Fruit fly (Drosophila melanogaster) whole organism, wandering third instar larva: ENCODE results near the gene CG9672.

ENCODE experiments used
- Abd-B ChIP-seq: fragments of >200 bp; optimal IDR thresholded peaks from 2 replicates; lab custom pipeline; 2017; ENCODE audit warnings: missing biosample characterization, missing genetic modification characterization
- CG32264 ChIP-seq: fragments of 200-800 bp; sonication (Bioruptor generic); optimal IDR thresholded peaks from 2 replicates; lab custom pipeline; 2016; ENCODE audit warnings: missing biosample characterization, missing genetic modification characterization
- Dif ChIP-seq: fragments of 200-275, 200-300 bp; sonication (Bioruptor generic); optimal IDR thresholded peaks from 2 replicates; lab custom pipeline; 2018; ENCODE audit warnings: missing biosample characterization, missing genetic modification characterization; ENCODE audit not compliant: partially characterized antibody
- GATAd ChIP-seq: sonication (Bioruptor generic); optimal IDR thresholded peaks from 2 replicates; lab custom pipeline; 2016; ENCODE audit warnings: missing biosample characterization, missing genetic modification characterization
- HLH106 ChIP-seq: fragments of 200-800 bp; optimal IDR thresholded peaks from 3 replicates; lab custom pipeline; 2019; ENCODE audit warnings: missing biosample characterization, mild to moderate bottlenecking, missing genetic modification characterization, moderate library complexity
- Hnf4 ChIP-seq: fragments of 200-800 bp; sonication (Bioruptor generic); optimal IDR thresholded peaks from 2 replicates; lab custom pipeline; 2016; ENCODE audit warnings: missing biosample characterization, mild to moderate bottlenecking, missing genetic modification characterization
- Hr78 ChIP-seq: fragments of >200 bp; optimal IDR thresholded peaks from 2 replicates; lab custom pipeline; 2017; ENCODE audit warnings: missing biosample characterization, missing genetic modification characterization
- Hr83 ChIP-seq: fragments of 200-300 bp; sonication (Bioruptor generic); optimal IDR thresholded peaks from 2 replicates; lab custom pipeline; 2016; ENCODE audit warnings: missing biosample characterization, mild to moderate bottlenecking, missing genetic modification characterization, moderate library complexity; ENCODE audit not compliant: poor library complexity, severe bottlenecking
- Myc ChIP-seq: fragments of >200 bp; optimal IDR thresholded peaks from 2 replicates; lab custom pipeline; 2017
- N ChIP-seq: fragments of >200 bp; optimal IDR thresholded peaks from 2 replicates; lab custom pipeline; 2018; ENCODE audit warnings: missing biosample characterization, missing external identifiers, missing genetic modification characterization
- OdsH ChIP-seq: fragments of 200-800 bp; sonication (Bioruptor generic); optimal IDR thresholded peaks from 2 replicates; lab custom pipeline; 2016; ENCODE audit warnings: missing biosample characterization, mild to moderate bottlenecking, missing genetic modification characterization
- Rel ChIP-seq, 2 experiments: fragments of 200-800 bp; sonication (Bioruptor generic) in 1 of 2; optimal IDR thresholded peaks; 2 replicates in 1 of 2; 3 replicates in 1 of 2; lab custom pipeline; 2016 to 2019; ENCODE audit warnings: mild to moderate bottlenecking in 2 of 2, missing biosample characterization in 2 of 2, missing genetic modification characterization in 2 of 2, moderate library complexity in 1 of 2
- Sp1 ChIP-seq: fragments of 200-800 bp; sonication (Bioruptor generic); optimal IDR thresholded peaks from 3 replicates; lab custom pipeline; 2019; ENCODE audit warnings: missing biosample characterization, mild to moderate bottlenecking, missing genetic modification characterization, moderate library complexity
- Vsx2 ChIP-seq: fragments of 200-300, 225-300 bp; sonication (Bioruptor generic); optimal IDR thresholded peaks from 2 replicates; lab custom pipeline; 2018; ENCODE audit warnings: missing biosample characterization, missing genetic modification characterization; ENCODE audit not compliant: partially characterized antibody
- br ChIP-seq: fragments of 200-800 bp; sonication (Bioruptor generic); optimal IDR thresholded peaks from 2 replicates; lab custom pipeline; 2016; ENCODE audit warnings: missing biosample characterization, missing genetic modification characterization
- brk ChIP-seq: fragments of 200-800 bp; sonication (Bioruptor generic); optimal IDR thresholded peaks from 2 replicates; lab custom pipeline; 2016; ENCODE audit warnings: missing biosample characterization, mild to moderate bottlenecking, missing genetic modification characterization
- dl ChIP-seq, 2 experiments: fragments of 175-275, 200-275 bp in 1 of 2; fragments of 200-275 bp in 1 of 2; sonication (Bioruptor generic); optimal IDR thresholded peaks; lab custom pipeline; 2018; ENCODE audit warnings: mild to moderate bottlenecking in 2 of 2, missing biosample characterization in 2 of 2, missing genetic modification characterization in 2 of 2, moderate library complexity in 2 of 2; ENCODE audit not compliant: partially characterized antibody in 2 of 2, insufficient read depth in 1 of 2
- dmrt93B ChIP-seq: fragments of 200-800 bp; sonication (Bioruptor generic); optimal IDR thresholded peaks from 2 replicates; lab custom pipeline; 2018; ENCODE audit warnings: missing biosample characterization, mild to moderate bottlenecking, missing genetic modification characterization
- dsf ChIP-seq: sonication (Bioruptor generic); optimal IDR thresholded peaks from 2 replicates; lab custom pipeline; 2016; ENCODE audit warnings: missing biosample characterization, missing genetic modification characterization, borderline replicate concordance
- ey ChIP-seq: fragments of 200-800 bp; sonication (Bioruptor generic); optimal IDR thresholded peaks from 2 replicates; lab custom pipeline; 2016; ENCODE audit warnings: missing biosample characterization, missing genetic modification characterization
- foxo ChIP-seq, 2 experiments: fragments of 200-800 bp; sonication (Bioruptor generic); optimal IDR thresholded peaks; 2 replicates in 1 of 2; 3 replicates in 1 of 2; lab custom pipeline; 2016 to 2017; ENCODE audit warnings: missing biosample characterization in 2 of 2, missing genetic modification characterization in 2 of 2
- fru ChIP-seq: fragments of 200-800 bp; sonication (Bioruptor generic); optimal IDR thresholded peaks from 3 replicates; lab custom pipeline; 2016; ENCODE audit warnings: missing biosample characterization, mild to moderate bottlenecking, missing genetic modification characterization
- h ChIP-seq: fragments of 200-800 bp; sonication (Bioruptor generic); optimal IDR thresholded peaks from 3 replicates; lab custom pipeline; 2016; ENCODE audit warnings: missing biosample characterization, mild to moderate bottlenecking, missing genetic modification characterization
- jim ChIP-seq: fragments of 175-275, 200-325 bp; sonication (Bioruptor generic); optimal IDR thresholded peaks from 2 replicates; lab custom pipeline; 2016; ENCODE audit warnings: missing biosample characterization, mild to moderate bottlenecking, missing genetic modification characterization
- pan ChIP-seq: fragments of >200 bp; optimal IDR thresholded peaks from 2 replicates; lab custom pipeline; 2017
- psq ChIP-seq: fragments of 200-800 bp; sonication (Bioruptor generic); optimal IDR thresholded peaks from 3 replicates; lab custom pipeline; 2017; ENCODE audit warnings: missing biosample characterization, mild to moderate bottlenecking, missing genetic modification characterization, moderate library complexity
- rgr ChIP-seq: fragments of 200-800 bp; sonication (Bioruptor generic); optimal IDR thresholded peaks from 3 replicates; lab custom pipeline; 2016; ENCODE audit warnings: missing biosample characterization, mild to moderate bottlenecking, missing genetic modification characterization
- sage ChIP-seq: fragments of 200-800 bp; sonication (Bioruptor generic); optimal IDR thresholded peaks from 2 replicates; lab custom pipeline; 2016; ENCODE audit warnings: missing biosample characterization, mild to moderate bottlenecking, missing genetic modification characterization
- sv ChIP-seq: fragments of 200-800 bp; sonication (Bioruptor generic); optimal IDR thresholded peaks from 3 replicates; lab custom pipeline; 2016; ENCODE audit warnings: missing biosample characterization, missing genetic modification characterization
- tai ChIP-seq: sonication (Bioruptor generic); optimal IDR thresholded peaks from 2 replicates; lab custom pipeline; 2016; ENCODE audit warnings: missing biosample characterization, missing genetic modification characterization
- woc ChIP-seq: sonication (Bioruptor generic); optimal IDR thresholded peaks from 2 replicates; lab custom pipeline; 2016; ENCODE audit warnings: missing biosample characterization, mild to moderate bottlenecking, missing genetic modification characterization

The CG9672 gene

dm6 chrX:16747467-16747866 lies 40.8 kb upstream of the CG9672 start:
- no peak for TF ChIP-seq Hr78 (GFP tag; lab: Kevin White, UChicago)
- no peak for TF ChIP-seq ey (GFP tag; lab: Kevin White, UChicago)
- no peak for TF ChIP-seq Rel (GFP tag; optimal IDR thresholded peaks at IDR 0.05; lab: Kevin White, UChicago)
- no peak for TF ChIP-seq Rel (tag; optimal IDR thresholded peaks at IDR 0.05; lab: Kevin White, UChicago)
- TF ChIP-seq Sp1 (GFP tag; lab: Kevin White, UChicago), result no peak
- no peak for TF ChIP-seq psq (GFP tag; lab: Kevin White, UChicago)
- no peak for TF ChIP-seq brk
- no peak for TF ChIP-seq Abd-B
- TF ChIP-seq Vsx2 (GFP tag; lab: Kevin White, UChicago), result no peak

DNA sequence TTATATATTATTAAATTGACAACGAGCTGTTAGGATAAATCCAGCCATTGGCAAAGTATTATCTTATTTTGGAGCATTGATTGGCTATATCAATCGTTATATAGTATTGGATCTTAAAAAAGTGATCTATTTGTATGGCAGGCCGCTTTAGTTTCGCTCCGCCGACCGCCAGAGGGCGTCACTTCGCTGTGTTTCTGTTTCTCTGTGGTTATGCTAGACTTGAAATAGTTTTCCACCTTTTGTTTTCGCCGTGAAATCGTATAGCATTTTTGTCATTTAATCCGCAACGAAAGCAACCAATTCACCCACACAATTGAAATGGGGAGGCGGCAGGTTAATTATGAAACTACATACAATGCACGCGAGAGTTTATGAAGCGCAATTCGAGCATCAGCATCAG lies 40.1 kb upstream of the CG9672 start:
- no peak for TF ChIP-seq Vsx2 (GFP tag; lab: Kevin White, UChicago)
- no peak for TF ChIP-seq jim
- no peak for TF ChIP-seq Rel (GFP tag; optimal IDR thresholded peaks at IDR 0.05; lab: Kevin White, UChicago)
- no peak for TF ChIP-seq Rel (tag; optimal IDR thresholded peaks at IDR 0.05; lab: Kevin White, UChicago)
- TF ChIP-seq tai (GFP tag; lab: Kevin White, UChicago), result no peak
- no peak for TF ChIP-seq dsf (GFP tag; lab: Kevin White, UChicago)
- no peak for TF ChIP-seq Hnf4 (GFP tag; lab: Kevin White, UChicago)

- no peak for TF ChIP-seq psq (GFP tag; lab: Kevin White, UChicago)
- no peak for TF ChIP-seq Sp1 (GFP tag; lab: Kevin White, UChicago)
- no peak for TF ChIP-seq Dif (GFP tag; lab: Kevin White, UChicago)
- TF ChIP-seq Myc (lab: Kevin White, UChicago), result no peak
- TF ChIP-seq woc, result no peak
- TF ChIP-seq OdsH (GFP tag; lab: Kevin White, UChicago), result no peak
- TF ChIP-seq HLH106 (tag; lab: Kevin White, UChicago), result no peak
- TF ChIP-seq pan (lab: Kevin White, UChicago), result no peak
- TF ChIP-seq br (GFP tag; lab: Kevin White, UChicago), result no peak
- no peak for TF ChIP-seq Rel (GFP tag; optimal IDR thresholded peaks at IDR 0.05; lab: Kevin White, UChicago)
- no peak for TF ChIP-seq Rel (tag; optimal IDR thresholded peaks at IDR 0.05; lab: Kevin White, UChicago)
- no peak for TF ChIP-seq jim
- TF ChIP-seq Hr83 (GFP tag; lab: Kevin White, UChicago), result no peak
- TF ChIP-seq dl (GFP tag; optimal IDR thresholded peaks at IDR 0.05; lab: Kevin White, UChicago; ENCODE audit: insufficient read depth in 1 of 2, partially characterized antibody in 2 of 2), result no peak
- TF ChIP-seq Vsx2 (GFP tag; lab: Kevin White, UChicago), result no peak
- no peak for TF ChIP-seq sage (GFP tag; lab: Kevin White, UChicago)
- no peak for TF ChIP-seq sv (GFP tag; lab: Kevin White, UChicago)
- no peak for TF ChIP-seq CG32264 (GFP tag; lab: Kevin White, UChicago)
- no peak for TF ChIP-seq fru (GFP tag; lab: Kevin White, UChicago)
- no peak for TF ChIP-seq dmrt93B (GFP tag; lab: Kevin White, UChicago)
- TF ChIP-seq h (GFP tag; lab: Kevin White, UChicago), result no peak
Measured at dm6 chrX:16745942-16746341, 39.3 kb upstream of the CG9672 start.

DNA sequence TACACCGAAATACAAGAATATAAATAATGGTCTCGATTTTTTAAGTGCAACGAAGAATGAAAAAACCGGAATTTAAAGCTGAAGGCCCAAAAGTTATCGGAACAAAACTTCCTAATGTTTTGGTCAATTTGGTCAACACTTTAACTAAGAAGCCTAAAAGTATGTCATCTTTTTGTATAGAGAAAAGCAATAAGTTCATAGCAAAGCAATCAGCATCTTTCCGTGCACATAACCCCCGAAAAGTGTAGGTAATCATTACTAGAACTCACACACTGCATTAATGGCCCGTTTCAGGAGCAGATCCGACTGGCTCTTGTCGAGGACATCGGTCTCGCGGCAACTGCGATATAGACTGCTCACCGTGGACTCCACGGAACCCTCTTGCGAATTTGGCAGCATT lies 37.7 kb upstream of the CG9672 start:
- peak; percentile 26 for TF ChIP-seq Vsx2 (GFP tag; lab: Kevin White, UChicago)
- no peak for TF ChIP-seq sv (GFP tag; lab: Kevin White, UChicago)
- no peak for TF ChIP-seq brk
- TF ChIP-seq Myc (lab: Kevin White, UChicago), result peak; percentile 20
- TF ChIP-seq N (GFP tag; lab: Kevin White, UChicago), result no peak
- peak; percentile 54 for TF ChIP-seq Dif (GFP tag; lab: Kevin White, UChicago)

dm6 chrX:16742547-16742946 lies 35.9 kb upstream of the CG9672 start, which contains the start of gene Twdlalpha:
TSS of gene Twdlalpha (plus strand) at chrX:16742847.
- TF ChIP-seq foxo (GFP tag; optimal IDR thresholded peaks at IDR 0.05; lab: Kevin White, UChicago) (no peak), dmrt93B (GFP tag; lab: Kevin White, UChicago) (no peak), GATAd (GFP tag; lab: Kevin White, UChicago) (no peak), rgr (GFP tag; lab: Kevin White, UChicago) (no peak), Abd-B (no peak)
